Fruit fly (Drosophila melanogaster) whole organism, embryonic: ENCODE measurements around the gene hiro.

Experiments used
- Atf6 ChIP-seq: fragments of 200-800 bp; sonication (Bioruptor generic); IDR thresholded peaks from 2 replicates; pipeline ENCODE4 v1.3.6; 2022; ENCODE audit warnings: missing biosample characterization, missing genetic modification characterization
- B-H2 ChIP-seq: fragments of 200-800 bp; sonication (Bioruptor generic); optimal IDR thresholded peaks from 2 replicates; lab custom pipeline; 2018; ENCODE audit warnings: missing biosample characterization, mild to moderate bottlenecking, missing genetic modification characterization
- Bgb ChIP-seq: fragments of 200-800 bp; sonication (Bioruptor generic); IDR thresholded peaks from 2 replicates; pipeline ENCODE4 v1.3.6; 2022; ENCODE audit warnings: missing biosample characterization, missing genetic modification characterization; ENCODE audit not compliant: partially characterized antibody
- CG10209 ChIP-seq: fragments of 200-800 bp; sonication (Bioruptor generic); optimal IDR thresholded peaks from 3 replicates; lab custom pipeline; 2017; ENCODE audit warnings: missing biosample characterization, mild to moderate bottlenecking, missing genetic modification characterization, missing genetic modification reagents
- CG10654 ChIP-seq: fragments of 200-800 bp; sonication (Bioruptor generic); optimal IDR thresholded peaks from 2 replicates; lab custom pipeline; 2016; ENCODE audit warnings: missing biosample characterization, missing genetic modification characterization
- CG11085 ChIP-seq: fragments of 200-800 bp; sonication (Bioruptor generic); IDR thresholded peaks from 2 replicates; pipeline ENCODE4 v1.3.6; 2022; ENCODE audit warnings: missing biosample characterization, missing genetic modification characterization
- CG12219 ChIP-seq: fragments of 200-800 bp; sonication (Bioruptor generic); optimal IDR thresholded peaks from 3 replicates; lab custom pipeline; 2018; ENCODE audit warnings: missing biosample characterization, mild to moderate bottlenecking, missing genetic modification characterization
- CG12744 ChIP-seq: fragments of 200-800 bp; sonication (Bioruptor generic); optimal IDR thresholded peaks from 2 replicates; lab custom pipeline; 2016; ENCODE audit warnings: missing biosample characterization, missing genetic modification characterization
- CG13287 ChIP-seq: fragments of 200-800 bp; sonication (Bioruptor generic); IDR thresholded peaks from 2 replicates; pipeline ENCODE4 v1.3.6; 2022; ENCODE audit warnings: missing biosample characterization, missing genetic modification characterization; ENCODE audit not compliant: partially characterized antibody
- CG15479 ChIP-seq: fragments of 200-800 bp; sonication (Bioruptor generic); optimal IDR thresholded peaks from 3 replicates; lab custom pipeline; 2019; ENCODE audit warnings: missing biosample characterization, mild to moderate bottlenecking, missing genetic modification characterization, moderate library complexity
- CG16779 ChIP-seq: fragments of 200-800 bp; sonication (Bioruptor generic); IDR thresholded peaks from 2 replicates; pipeline ENCODE4 v1.3.6; 2022; ENCODE audit warnings: missing biosample characterization, missing genetic modification characterization
- CG17568 ChIP-seq: fragments of 200-800 bp; sonication (Bioruptor generic); optimal IDR thresholded peaks from 2 replicates; lab custom pipeline; 2018; ENCODE audit warnings: missing biosample characterization, mild to moderate bottlenecking, missing genetic modification characterization, moderate library complexity
- CG17829 ChIP-seq: fragments of 200-800 bp; optimal IDR thresholded peaks from 2 replicates; lab custom pipeline; 2019; ENCODE audit warnings: missing biosample characterization, mild to moderate bottlenecking, missing genetic modification characterization, moderate library complexity
- CG3065 ChIP-seq: fragments of 200-800 bp; sonication (Bioruptor generic); optimal IDR thresholded peaks from 2 replicates; lab custom pipeline; 2016; ENCODE audit warnings: missing biosample characterization, missing genetic modification characterization
- CG3407 ChIP-seq: fragments of 200-800 bp; sonication (Bioruptor generic); optimal IDR thresholded peaks from 2 replicates; lab custom pipeline; 2018; ENCODE audit warnings: missing biosample characterization, mild to moderate bottlenecking, missing genetic modification characterization
- CG34376 ChIP-seq: fragments of 200-800 bp; sonication (Bioruptor generic); optimal IDR thresholded peaks from 2 replicates; lab custom pipeline; 2018; ENCODE audit warnings: missing biosample characterization, mild to moderate bottlenecking, missing genetic modification characterization
- CG6765 ChIP-seq: fragments of 200-800 bp; sonication (Bioruptor generic); optimal IDR thresholded peaks from 3 replicates; lab custom pipeline; 2017; ENCODE audit warnings: missing biosample characterization, mild to moderate bottlenecking, missing genetic modification characterization
- CG7357 ChIP-seq: fragments of 200-800 bp; sonication (Bioruptor generic); IDR thresholded peaks from 3 replicates; pipeline ENCODE4 v1.3.6; 2022; ENCODE audit warnings: missing biosample characterization, missing genetic modification characterization
- CG7786 ChIP-seq: fragments of 200-800 bp; sonication (Bioruptor generic); optimal IDR thresholded peaks from 2 replicates; lab custom pipeline; 2016; ENCODE audit warnings: missing biosample characterization, missing genetic modification characterization
- CHES-1-like ChIP-seq: fragments of 200-800 bp; sonication (Bioruptor generic); optimal IDR thresholded peaks from 2 replicates; lab custom pipeline; 2016; ENCODE audit warnings: missing biosample characterization, missing genetic modification characterization
- Dfd ChIP-seq, 2 experiments: fragments of >200 bp; optimal IDR thresholded peaks; 2 replicates each; lab custom pipeline; 2017; ENCODE audit warnings: missing biosample characterization in 2 of 2, missing genetic modification characterization in 2 of 2
- HHEX ChIP-seq: fragments of 200-800 bp; sonication (Bioruptor generic); optimal IDR thresholded peaks from 3 replicates; lab custom pipeline; 2017; ENCODE audit warnings: missing biosample characterization, mild to moderate bottlenecking, missing genetic modification characterization, missing genetic modification reagents
- HmgZ ChIP-seq: fragments of 200-800 bp; sonication (Bioruptor generic); optimal IDR thresholded peaks from 2 replicates; lab custom pipeline; 2018; ENCODE audit warnings: missing biosample characterization, mild to moderate bottlenecking, missing genetic modification characterization
- Hmx ChIP-seq: fragments of 200-800 bp; sonication (Bioruptor generic); optimal IDR thresholded peaks from 2 replicates; lab custom pipeline; 2016; ENCODE audit warnings: missing biosample characterization, missing genetic modification characterization
- MESR4 ChIP-seq: fragments of 200-800 bp; sonication (Bioruptor generic); optimal IDR thresholded peaks from 2 replicates; lab custom pipeline; 2018; ENCODE audit warnings: missing biosample characterization, mild to moderate bottlenecking, missing genetic modification characterization, moderate library complexity
- Meics ChIP-seq: fragments of 200-800 bp; sonication (Bioruptor generic); optimal IDR thresholded peaks from 2 replicates; lab custom pipeline; 2017; ENCODE audit warnings: missing biosample characterization, mild to moderate bottlenecking, missing genetic modification characterization
- NC2α ChIP-seq: fragments of 200-800 bp; sonication (Bioruptor generic); optimal IDR thresholded peaks from 2 replicates; lab custom pipeline; 2016; ENCODE audit warnings: missing biosample characterization, missing genetic modification characterization
- NFAT ChIP-seq: fragments of 200-800 bp; sonication (Bioruptor generic); IDR thresholded peaks from 2 replicates; pipeline ENCODE4 v1.3.6; 2022; ENCODE audit warnings: missing biosample characterization, missing genetic modification characterization
- Opbp ChIP-seq: fragments of 200-800 bp; sonication (Bioruptor generic); IDR thresholded peaks from 3 replicates; pipeline ENCODE4 v1.3.6; 2022; ENCODE audit warnings: missing biosample characterization, missing genetic modification characterization; ENCODE audit not compliant: partially characterized antibody
- Rx ChIP-seq: fragments of 200-800 bp; sonication (Bioruptor generic); IDR thresholded peaks from 2 replicates; pipeline ENCODE4 v1.3.6; 2022; ENCODE audit warnings: missing biosample characterization, missing genetic modification characterization
- Taf1 ChIP-seq: fragments of 200-800 bp; sonication (Bioruptor generic); IDR thresholded peaks from 2 replicates; pipeline ENCODE4 v1.3.6; 2022; ENCODE audit warnings: missing biosample characterization, missing genetic modification characterization
- Tbp ChIP-seq: fragments of >200 bp; optimal IDR thresholded peaks from 2 replicates; lab custom pipeline; 2018; ENCODE audit warnings: missing biosample characterization, missing genetic modification characterization
- al ChIP-seq: fragments of 200-800 bp; sonication (Bioruptor generic); IDR thresholded peaks from 2 replicates; pipeline ENCODE4 v1.3.6; 2022; ENCODE audit warnings: missing biosample characterization, missing genetic modification characterization
- aop ChIP-seq: fragments of 200-800 bp; sonication (Bioruptor generic); IDR thresholded peaks from 2 replicates; pipeline ENCODE4 v1.3.6; 2022; ENCODE audit warnings: missing biosample characterization, missing genetic modification characterization
- ap ChIP-seq: fragments of 200-800 bp; sonication (Bioruptor generic); IDR thresholded peaks from 2 replicates; pipeline ENCODE4 v1.3.6; 2022; ENCODE audit warnings: missing biosample characterization, missing genetic modification characterization
- bsh ChIP-seq, 2 experiments: fragments of 200-800 bp; sonication (Bioruptor generic); optimal IDR thresholded peaks; 2 replicates each; lab custom pipeline; 2017 to 2018; ENCODE audit warnings: mild to moderate bottlenecking in 2 of 2, missing biosample characterization in 2 of 2, missing genetic modification characterization in 2 of 2, moderate library complexity in 1 of 2
- cad ChIP-seq: fragments of >200 bp; optimal IDR thresholded peaks from 2 replicates; lab custom pipeline; 2017; ENCODE audit warnings: missing biosample characterization, missing genetic modification characterization
- cato ChIP-seq: fragments of 200-800 bp; sonication (Bioruptor generic); optimal IDR thresholded peaks from 2 replicates; lab custom pipeline; 2016; ENCODE audit warnings: missing biosample characterization, missing genetic modification characterization, borderline replicate concordance
- ci ChIP-seq: fragments of 200-800 bp; sonication (Bioruptor generic); IDR thresholded peaks from 3 replicates; pipeline ENCODE4 v1.3.6; 2022; ENCODE audit warnings: missing biosample characterization, missing genetic modification characterization
- eve ChIP-seq, 2 experiments: fragments of >200 bp; optimal IDR thresholded peaks; 2 replicates each; lab custom pipeline; 2017; ENCODE audit warnings: missing biosample characterization in 2 of 2, missing genetic modification characterization in 2 of 2
- ind ChIP-seq: fragments of 200-800 bp; sonication (Bioruptor generic); optimal IDR thresholded peaks from 3 replicates; lab custom pipeline; 2016; ENCODE audit warnings: missing biosample characterization, missing genetic modification characterization
- klu ChIP-seq: fragments of 200-800 bp; sonication (Bioruptor generic); IDR thresholded peaks from 2 replicates; pipeline ENCODE4 v1.3.6; 2022; ENCODE audit warnings: missing biosample characterization, missing genetic modification characterization
- kni ChIP-seq: fragments of 200-800 bp; sonication (Bioruptor generic); optimal IDR thresholded peaks from 3 replicates; lab custom pipeline; 2017; ENCODE audit warnings: mild to moderate bottlenecking, missing biosample characterization, missing genetic modification reagents, missing genetic modification characterization
- knrl ChIP-seq: fragments of 200-800 bp; sonication (Bioruptor generic); IDR thresholded peaks from 3 replicates; pipeline ENCODE4 v1.3.6; 2022; ENCODE audit warnings: missing biosample characterization, missing genetic modification characterization; ENCODE audit not compliant: partially characterized antibody
- lilli ChIP-seq: fragments of 200-800 bp; sonication (Bioruptor generic); optimal IDR thresholded peaks from 3 replicates; lab custom pipeline; 2016; ENCODE audit warnings: missing biosample characterization, missing genetic modification characterization
- nmo ChIP-seq: fragments of 200-800 bp; sonication (Bioruptor generic); optimal IDR thresholded peaks from 2 replicates; lab custom pipeline; 2018; ENCODE audit warnings: missing biosample characterization, mild to moderate bottlenecking, missing genetic modification characterization, moderate library complexity
- tin ChIP-seq: fragments of 200-800 bp; sonication (Bioruptor generic); optimal IDR thresholded peaks from 3 replicates; lab custom pipeline; 2016; ENCODE audit warnings: missing biosample characterization, missing genetic modification characterization
- vfl ChIP-seq: fragments of 200-800 bp; sonication (Bioruptor generic); optimal IDR thresholded peaks from 2 replicates; lab custom pipeline; 2016; ENCODE audit warnings: missing biosample characterization, missing genetic modification characterization

hiro gene

DNA sequence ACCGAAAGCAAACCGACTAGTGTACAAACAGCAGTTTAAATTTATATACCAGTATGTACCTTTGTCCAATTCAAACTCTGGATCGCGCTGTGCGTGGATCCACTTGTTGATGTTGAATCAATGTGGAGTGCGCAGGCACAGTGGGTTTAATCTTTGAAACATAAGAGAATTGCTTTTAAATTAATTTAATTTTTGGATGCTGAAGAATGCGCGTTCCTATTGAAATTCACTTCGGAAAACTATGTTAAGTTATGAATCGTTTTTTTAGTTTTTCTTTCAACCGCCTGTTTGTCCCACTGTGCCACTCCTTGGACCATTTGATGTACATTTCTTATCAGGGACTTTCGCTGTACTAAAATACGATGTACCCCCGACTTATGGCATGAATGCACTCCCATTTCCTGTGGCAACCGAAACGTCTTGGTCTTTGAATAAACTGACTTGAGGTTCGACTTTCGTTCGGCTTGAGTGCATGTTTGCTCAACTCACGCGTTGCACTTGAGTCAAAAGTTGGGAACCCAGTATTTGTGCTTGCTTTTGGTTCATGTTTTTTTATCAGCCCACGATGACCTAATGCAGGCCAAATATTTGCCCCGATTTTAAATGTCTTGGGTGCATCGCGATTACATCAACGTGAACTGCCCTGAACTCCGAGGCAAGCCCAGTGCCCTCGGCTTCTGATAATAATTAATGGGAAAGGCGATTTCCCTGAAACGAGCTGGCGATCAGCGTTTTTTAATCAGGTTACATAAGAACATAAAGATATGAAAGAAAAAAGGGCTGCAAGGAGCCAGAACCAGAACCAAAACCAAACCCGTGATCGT is 37.0 kb upstream of the hiro start (continued):
- TF ChIP-seq Atf6: peak; percentile 70; the same call in 1 of the 2 replicates
- peak; percentile 42 for TF ChIP-seq MESR4
- peak; percentile 82 to 98 for TF ChIP-seq bsh (GFP tag; optimal IDR thresholded peaks at IDR 0.05; lab: Kevin White, UChicago)
- TF ChIP-seq Bgb (GFP tag; lab: Robert Waterston, UW): no peak
- peak; percentile 97 for TF ChIP-seq CG3407 (GFP tag; lab: Kevin White, UChicago)
- TF ChIP-seq cad: no peak
- TF ChIP-seq CG12219 (GFP tag; lab: Kevin White, UChicago): peak; percentile 88
- peak; percentile 84 for TF ChIP-seq CG7786 (GFP tag; lab: Kevin White, UChicago)
- peak; percentile 88 for TF ChIP-seq CG17568 (GFP tag; lab: Kevin White, UChicago)
- peak; percentile 86 for TF ChIP-seq CG3065
- peak; percentile 65 for TF ChIP-seq HmgZ (tag; lab: Kevin White, UChicago)
- no peak; the same call in 1 of the 2 replicates for TF ChIP-seq Taf1 (GFP tag; lab: Robert Waterston, UW)
- no peak for TF ChIP-seq CG13287 (GFP tag; lab: Robert Waterston, UW)
- peak; percentile 98 for TF ChIP-seq ci (GFP tag; lab: Robert Waterston, UW)
- peak; percentile 8 for TF ChIP-seq Hmx (GFP tag; lab: Kevin White, UChicago)
- peak; percentile 63 for TF ChIP-seq Meics (GFP tag; lab: Kevin White, UChicago)
- no peak for TF ChIP-seq B-H2
- peak; percentile 91 for TF ChIP-seq kni (GFP tag; lab: Kevin White, UChicago)
- peak; percentile 89 for TF ChIP-seq NC2α (GFP tag; lab: Kevin White, UChicago)
- peak; percentile 98 for TF ChIP-seq CG17829
- peak; percentile 77 for TF ChIP-seq CG11085
- TF ChIP-seq CG10654 (GFP tag; lab: Kevin White, UChicago): peak; percentile 87
- peak; percentile 86 for TF ChIP-seq lilli (GFP tag; lab: Kevin White, UChicago)
- peak; percentile 96 for TF ChIP-seq Rx (GFP tag; lab: Robert Waterston, UW)
- peak; percentile 32; the same call in 2 of the 3 replicates for TF ChIP-seq knrl (GFP tag; lab: Robert Waterston, UW)
- peak in 1 of 2 experiments; percentile 96 for TF ChIP-seq eve (GFP tag; optimal IDR thresholded peaks at IDR 0.05; lab: Kevin White, UChicago)
- no peak for TF ChIP-seq CG34376 (GFP tag; lab: Kevin White, UChicago)
- peak; percentile 49; the same call in 1 of the 2 replicates for TF ChIP-seq klu
- peak; percentile 36 for TF ChIP-seq CG6765 (GFP tag; lab: Kevin White, UChicago)
- TF ChIP-seq Opbp (GFP tag; lab: Robert Waterston, UW): peak; percentile 26; the same call in 1 of the 3 replicates
- TF ChIP-seq HHEX (GFP tag; lab: Kevin White, UChicago): peak; percentile 86
- peak; percentile 79 for TF ChIP-seq vfl (GFP tag; lab: Kevin White, UChicago)
- peak; percentile 94 for TF ChIP-seq tin (GFP tag; lab: Kevin White, UChicago)
- peak; percentile 80 for TF ChIP-seq CG7357 (GFP tag; lab: Robert Waterston, UW)
- TF ChIP-seq ind (GFP tag; lab: Kevin White, UChicago): peak; percentile 78
- TF ChIP-seq aop (GFP tag; lab: Robert Waterston, UW): peak; percentile 79; the same call in 1 of the 2 replicates
- TF ChIP-seq Tbp: no peak
- peak; percentile 93 for TF ChIP-seq CG10209 (GFP tag; lab: Kevin White, UChicago)
- peak; percentile 35; the same call in 1 of the 2 replicates for TF ChIP-seq NFAT (GFP tag; lab: Robert Waterston, UW)
- peak; percentile 90 for TF ChIP-seq CHES-1-like (GFP tag; lab: Kevin White, UChicago)
- peak; percentile 81 for TF ChIP-seq CG12744 (GFP tag; lab: Kevin White, UChicago)
- TF ChIP-seq al: peak; percentile 40; the same call in 1 of the 2 replicates
- peak; percentile 93 for TF ChIP-seq cato (GFP tag; lab: Kevin White, UChicago)
- no peak for TF ChIP-seq CG16779 (GFP tag; lab: Robert Waterston, UW)
- peak; percentile 90 for TF ChIP-seq ap (GFP tag; lab: Robert Waterston, UW)
- peak; percentile 76 for TF ChIP-seq CG15479 (GFP tag; lab: Kevin White, UChicago)
- TF ChIP-seq Dfd (GFP tag; optimal IDR thresholded peaks at IDR 0.05; lab: Kevin White, UChicago): no peak
- TF ChIP-seq nmo (GFP tag; lab: Kevin White, UChicago): peak; percentile 95
